Worm (Caenorhabditis elegans): ENCODE measurements around the gene lad-2.

DNA sequence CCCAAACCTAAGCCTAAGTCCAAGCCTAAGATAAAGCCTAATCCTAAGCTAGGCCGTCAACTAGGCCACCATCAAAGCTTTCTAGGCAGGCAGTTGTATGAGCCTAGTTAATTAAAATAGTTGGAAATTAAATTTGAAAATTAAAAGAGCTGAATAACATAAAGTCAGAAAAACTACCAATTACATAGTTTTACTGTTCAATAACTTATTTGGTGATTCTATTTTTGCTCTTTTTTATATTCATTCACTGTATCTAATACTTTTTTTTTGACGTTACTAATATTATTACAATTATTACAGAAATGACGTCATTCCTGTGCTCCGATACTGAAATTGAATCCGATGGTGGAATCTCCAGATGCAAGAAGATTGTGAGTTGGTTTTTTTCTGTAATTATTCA lies 41.2 kb upstream of the lad-2 start, which contains the start of gene lin-22:
- no peak for TF ChIP-seq Y79H2A.3 (GFP tag; conservative IDR thresholded peaks at IDR 0.05)
- no peak for TF ChIP-seq unc-62 (GFP tag; optimal IDR thresholded peaks at IDR 0.05)
- TF ChIP-seq sea-2 (GFP tag; IDR thresholded peaks at IDR 0.05), result no peak
- TF ChIP-seq lir-1 (GFP tag; conservative IDR thresholded peaks at IDR 0.05), result no peak
- TF ChIP-seq ccch-3 (GFP tag; optimal IDR thresholded peaks at IDR 0.05), result no peak
- TF ChIP-seq attf-5 (GFP tag; optimal IDR thresholded peaks at IDR 0.05), result no peak
- TF ChIP-seq snpc-4 (GFP tag; optimal IDR thresholded peaks at IDR 0.05), result no peak
- TF ChIP-seq snpc-4 (tag; optimal IDR thresholded peaks at IDR 0.05), result no peak
- TF ChIP-seq F55B11.4 (tag; optimal IDR thresholded peaks at IDR 0.05; ENCODE audit: borderline replicate concordance, insufficient read depth), result no peak
